Worm (Caenorhabditis elegans): ENCODE data around the gene R11G1.7.

DNA sequence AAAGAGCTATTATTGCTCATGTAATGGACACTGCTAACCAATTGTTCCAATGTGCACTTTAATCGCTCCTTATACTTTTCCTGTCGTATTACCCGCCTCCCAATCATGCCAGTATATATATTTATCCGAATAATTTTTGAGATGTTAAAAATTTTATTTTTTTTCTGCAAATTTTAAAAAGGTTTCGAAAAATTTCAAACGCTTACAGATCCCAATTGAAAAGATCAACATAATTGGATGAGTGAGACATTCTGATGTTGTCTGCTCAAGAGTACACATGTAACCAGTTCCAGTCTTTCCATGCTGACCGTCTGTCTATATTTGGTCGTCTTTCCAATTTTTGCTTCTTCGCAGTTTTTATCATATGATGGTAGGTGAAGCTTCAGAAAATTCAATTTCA, 3.1 kb downstream of the R11G1.7 start, which contains the start of gene R11G1.1:
- TF ChIP-seq nhr-12 (tag; optimal IDR thresholded peaks at IDR 0.05) (no peak), sma-9 (GFP tag; optimal IDR thresholded peaks at IDR 0.05) (no peak), sma-9 (tag; optimal IDR thresholded peaks at IDR 0.05) (no peak), lin-13 (GFP tag; optimal IDR thresholded peaks at IDR 0.05) (no peak), unc-39 (tag; optimal IDR thresholded peaks at IDR 0.05) (no peak), fos-1 (tag; optimal IDR thresholded peaks at IDR 0.05) (no peak), nhr-237 (tag; optimal IDR thresholded peaks at IDR 0.05) (no peak), elt-3 (tag; optimal IDR thresholded peaks at IDR 0.05) (no peak), elt-1 (tag; optimal IDR thresholded peaks at IDR 0.05) (no peak), nhr-25 (tag; optimal IDR thresholded peaks at IDR 0.05) (no peak), lin-39 (tag; optimal IDR thresholded peaks at IDR 0.05) (no peak), lsy-2 (tag; optimal IDR thresholded peaks at IDR 0.05) (no peak), zag-1 (tag; optimal IDR thresholded peaks at IDR 0.05) (no peak), nhr-11 (tag; optimal IDR thresholded peaks at IDR 0.05) (no peak)
